Fruit fly (Drosophila melanogaster) whole organism, pupa: ENCODE data around the gene Polr2J.

Experiments used
- CG10348 ChIP-seq: fragments of 200-800 bp; sonication (Bioruptor generic); IDR thresholded peaks from 2 replicates; pipeline ENCODE4 v1.3.6; 2022; ENCODE audit warnings: missing biosample characterization, missing genetic modification characterization
- CG12605 ChIP-seq: fragments of 200-800 bp; sonication (Bioruptor generic); IDR thresholded peaks from 2 replicates; pipeline ENCODE4 v1.3.6; 2022; ENCODE audit warnings: missing biosample characterization, missing genetic modification characterization
- CG13204 ChIP-seq: fragments of 200-800 bp; sonication (Bioruptor generic); optimal IDR thresholded peaks from 2 replicates; lab custom pipeline; 2018; ENCODE audit warnings: missing biosample characterization, mild to moderate bottlenecking, missing genetic modification characterization, moderate library complexity
- CG14655 ChIP-seq: fragments of 200-800 bp; sonication (Bioruptor generic); optimal IDR thresholded peaks from 3 replicates; lab custom pipeline; 2017; ENCODE audit warnings: mild to moderate bottlenecking, missing biosample characterization, missing genetic modification reagents, missing genetic modification characterization
- CG15710 ChIP-seq: fragments of 200-800 bp; sonication (Bioruptor generic); optimal IDR thresholded peaks from 2 replicates; lab custom pipeline; 2018; ENCODE audit warnings: missing biosample characterization, mild to moderate bottlenecking, missing genetic modification characterization, moderate library complexity
- CG17806 ChIP-seq: fragments of 200-800 bp; sonication (Bioruptor generic); optimal IDR thresholded peaks from 2 replicates; lab custom pipeline; 2018; ENCODE audit warnings: missing biosample characterization, mild to moderate bottlenecking, missing genetic modification characterization, moderate library complexity
- CG32121 ChIP-seq: fragments of 200-800 bp; sonication (Bioruptor generic); IDR thresholded peaks from 2 replicates; pipeline ENCODE4 v1.3.6; 2022; ENCODE audit warnings: missing biosample characterization, missing genetic modification characterization
- CG34367 ChIP-seq: fragments of 200-800 bp; sonication (Bioruptor generic); optimal IDR thresholded peaks from 2 replicates; lab custom pipeline; 2018; ENCODE audit warnings: missing biosample characterization, mild to moderate bottlenecking, missing genetic modification characterization
- CG4496 ChIP-seq: fragments of 200-800 bp; sonication (Bioruptor generic); IDR thresholded peaks from 3 replicates; pipeline ENCODE4 v1.3.6; 2022; ENCODE audit warnings: missing biosample characterization, missing genetic modification characterization
- CG8159 ChIP-seq: fragments of 200-800 bp; sonication (Bioruptor generic); optimal IDR thresholded peaks from 3 replicates; lab custom pipeline; 2018; ENCODE audit warnings: missing biosample characterization, mild to moderate bottlenecking, missing genetic modification characterization, moderate library complexity
- CG8301 ChIP-seq: fragments of 200-800 bp; sonication (Bioruptor generic); optimal IDR thresholded peaks from 2 replicates; lab custom pipeline; 2018; ENCODE audit warnings: missing biosample characterization, mild to moderate bottlenecking, missing genetic modification characterization
- CG9948 ChIP-seq: fragments of 200-800 bp; sonication (Bioruptor generic); optimal IDR thresholded peaks from 2 replicates; lab custom pipeline; 2018; ENCODE audit warnings: missing biosample characterization, mild to moderate bottlenecking, missing genetic modification characterization, moderate library complexity
- D1 ChIP-seq: fragments of 200-800 bp; sonication (Bioruptor generic); optimal IDR thresholded peaks from 2 replicates; lab custom pipeline; 2018; ENCODE audit warnings: missing biosample characterization, mild to moderate bottlenecking, missing genetic modification characterization, moderate library complexity
- EcR ChIP-seq: fragments of 200-800 bp; sonication (Bioruptor generic); optimal IDR thresholded peaks from 3 replicates; lab custom pipeline; 2019; ENCODE audit warnings: missing biosample characterization, missing genetic modification characterization, mild to moderate bottlenecking, moderate library complexity, missing genetic modification reagents
- Ets98B ChIP-seq: fragments of 200-800 bp; sonication (Bioruptor generic); IDR thresholded peaks from 2 replicates; pipeline ENCODE4 v1.3.6; 2022; ENCODE audit warnings: missing biosample characterization, missing genetic modification characterization
- Pif1A ChIP-seq: fragments of 200-800 bp; sonication (Bioruptor generic); optimal IDR thresholded peaks from 3 replicates; lab custom pipeline; 2016; ENCODE audit warnings: missing biosample characterization, missing genetic modification characterization
- Pif1B ChIP-seq: fragments of 200-800 bp; sonication (Bioruptor generic); optimal IDR thresholded peaks from 3 replicates; lab custom pipeline; 2016; ENCODE audit warnings: missing biosample characterization, missing genetic modification characterization
- Snoo ChIP-seq: fragments of 200-800 bp; sonication (Bioruptor generic); optimal IDR thresholded peaks from 3 replicates; lab custom pipeline; 2017; ENCODE audit warnings: missing biosample characterization, mild to moderate bottlenecking, missing genetic modification characterization, inconsistent platforms
- fd96Ca ChIP-seq: fragments of 200-800 bp; sonication (Bioruptor generic); IDR thresholded peaks from 3 replicates; pipeline ENCODE4 v1.3.6; 2022; ENCODE audit warnings: missing biosample characterization, missing genetic modification characterization
- gl ChIP-seq: fragments of 200-800 bp; sonication (Bioruptor generic); optimal IDR thresholded peaks from 2 replicates; lab custom pipeline; 2018; ENCODE audit warnings: missing biosample characterization, mild to moderate bottlenecking, missing genetic modification characterization
- rn ChIP-seq: fragments of 200-800 bp; sonication (Bioruptor generic); IDR thresholded peaks from 2 replicates; pipeline ENCODE4 v1.3.6; 2022; ENCODE audit warnings: missing biosample characterization, missing genetic modification characterization

Gene Polr2J

dm6 chr2L:17375955-17376659 is 34.1 kb downstream of the Polr2J start:
- TF ChIP-seq Ets98B (GFP tag; lab: Robert Waterston, UW) (no peak), Snoo (no peak), CG17806 (tag; lab: Kevin White, UChicago) (peak; percentile 32), gl (tag; lab: Kevin White, UChicago) (no peak), D1 (tag; lab: Kevin White, UChicago) (no peak), rn (GFP tag; lab: Robert Waterston, UW) (no peak), CG10348 (no peak), Pif1A (no peak), CG34367 (tag; lab: Kevin White, UChicago) (no peak), fd96Ca (no peak), CG12605 (no peak), CG8301 (tag; lab: Kevin White, UChicago) (peak; percentile 25), EcR (GFP tag; lab: Kevin White, UChicago) (peak; percentile 72), CG13204 (GFP tag; lab: Kevin White, UChicago) (no peak), Pif1B (GFP tag; lab: Kevin White, UChicago) (no peak), CG15710 (tag; lab: Kevin White, UChicago) (no peak), CG14655 (peak; percentile 33), CG8159 (tag; lab: Kevin White, UChicago) (peak; percentile 30), CG9948 (tag; lab: Kevin White, UChicago) (peak; percentile 26), CG32121 (GFP tag; lab: Robert Waterston, UW) (no peak), CG4496 (GFP tag; lab: Robert Waterston, UW) (no peak)

dm6 chr2L:17374832-17375231 is 35.4 kb downstream of the Polr2J start:
- TF ChIP-seq rn (GFP tag; lab: Robert Waterston, UW) = 0 out of 2 replicates have a peak, but pooled peaks have one; percentile 34
- TF ChIP-seq Snoo = no peak
- no peak for TF ChIP-seq EcR (GFP tag; lab: Kevin White, UChicago)
- no peak for TF ChIP-seq CG9948 (tag; lab: Kevin White, UChicago)
- no peak for TF ChIP-seq CG13204 (GFP tag; lab: Kevin White, UChicago)
- TF ChIP-seq Pif1B (GFP tag; lab: Kevin White, UChicago) = peak; percentile 12
- TF ChIP-seq CG32121 (GFP tag; lab: Robert Waterston, UW) = peak; percentile 25; the same call in 1 of the 2 replicates
- TF ChIP-seq Pif1A = peak; percentile 33
- TF ChIP-seq CG17806 (tag; lab: Kevin White, UChicago) = peak; percentile 9

dm6 chr2L:17368503-17368902 is 41.7 kb downstream of the Polr2J start:
- TF ChIP-seq Pif1B (GFP tag; lab: Kevin White, UChicago) = no peak
- peak; percentile 72 for TF ChIP-seq D1 (tag; lab: Kevin White, UChicago)

- TF ChIP-seq CG14655 (no peak), CG32121 (GFP tag; lab: Robert Waterston, UW) (no peak), CG8159 (tag; lab: Kevin White, UChicago) (no peak), CG15710 (tag; lab: Kevin White, UChicago) (no peak), Pif1B (GFP tag; lab: Kevin White, UChicago) (no peak), Snoo (no peak)
- TF ChIP-seq, all 21 proteins: peak for 0
Observed at dm6 chr2L:17363196-17363595, 47.0 kb downstream of the Polr2J start, which contains the start of gene CG31804. TSS of gene CG31804 (plus strand) at chr2L:17363496.
